Worm (Caenorhabditis elegans): ENCODE data around the gene mltn-1.

Gene mltn-1

DNA sequence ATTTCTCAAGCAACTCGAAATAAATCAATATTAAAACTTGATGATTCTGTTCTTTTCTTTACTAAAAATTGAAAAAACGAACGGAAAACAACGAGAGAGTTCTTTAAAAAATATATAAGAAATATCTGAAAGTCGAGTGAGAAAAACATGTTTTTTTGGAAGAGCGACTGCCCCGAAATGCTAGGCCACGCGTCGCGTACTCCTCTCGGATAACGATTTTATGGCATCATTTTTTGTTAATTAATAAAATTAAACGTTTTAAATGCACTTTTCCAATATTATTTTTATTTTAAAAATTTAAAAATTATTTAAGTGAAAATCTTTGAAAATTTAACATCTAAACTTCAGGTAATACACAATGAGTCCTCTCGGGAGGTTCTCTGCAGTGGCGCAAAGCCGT, 27.9 kb downstream of the mltn-1 start, which contains the start of gene gfm-1:
gfm-1 (plus strand) TSS at position 349 of the 400 bp plus-strand sequence.
- TF ChIP-seq aha-1 (tag; optimal IDR thresholded peaks at IDR 0.05) (no peak), nhr-71 (tag; optimal IDR thresholded peaks at IDR 0.05) (peak; percentile 89), sup-37 (GFP tag; optimal IDR thresholded peaks at IDR 0.05) (no peak), lin-13 (GFP tag; optimal IDR thresholded peaks at IDR 0.05) (no peak), fkh-4 (tag; optimal IDR thresholded peaks at IDR 0.05; ENCODE audit: borderline replicate concordance) (peak; percentile 94), nhr-12 (tag; optimal IDR thresholded peaks at IDR 0.05) (no peak), mab-9 (GFP tag; IDR thresholded peaks at IDR 0.05) (peak; percentile 81), ets-5 (GFP tag; IDR thresholded peaks at IDR 0.05) (no peak), pag-3 (tag; optimal IDR thresholded peaks at IDR 0.05; ENCODE audit: borderline replicate concordance, insufficient read depth) (no peak), alr-1 (tag; optimal IDR thresholded peaks at IDR 0.05; ENCODE audit: borderline replicate concordance) (no peak), mdl-1 (tag; optimal IDR thresholded peaks at IDR 0.05) (no peak), nhr-76 (tag; optimal IDR thresholded peaks at IDR 0.05) (no peak), unc-130 (tag; optimal IDR thresholded peaks at IDR 0.05) (peak; percentile 32), irx-1 (tag; optimal IDR thresholded peaks at IDR 0.05) (peak; percentile 94), nhr-47 (tag; optimal IDR thresholded peaks at IDR 0.05) (peak; percentile 91), ama-1 (optimal IDR thresholded peaks at IDR 0.05) (no peak), zip-4 (GFP tag; optimal IDR thresholded peaks at IDR 0.05) (no peak), unc-98 (GFP tag; IDR thresholded peaks at IDR 0.05) (peak; percentile 79), vab-15 (tag; optimal IDR thresholded peaks at IDR 0.05) (peak; percentile 28), ztf-4 (tag; optimal IDR thresholded peaks at IDR 0.05) (no peak), ceh-90 (tag; optimal IDR thresholded peaks at IDR 0.05) (peak; percentile 94), hpl-2 (GFP tag; optimal IDR thresholded peaks at IDR 0.05) (no peak), lin-39 (tag; optimal IDR thresholded peaks at IDR 0.05) (peak; percentile 42), lin-15B (tag; optimal IDR thresholded peaks at IDR 0.05) (peak; percentile 72), dpl-1 (GFP tag; optimal IDR thresholded peaks at IDR 0.05) (peak; percentile 53 to 72 (median 67)), nhr-84 (tag; optimal IDR thresholded peaks at IDR 0.05) (no peak), nhr-90 (tag; optimal IDR thresholded peaks at IDR 0.05; ENCODE audit: poor library complexity) (peak; percentile 92), swsn-7 (tag; optimal IDR thresholded peaks at IDR 0.05) (peak; percentile 85), tbx-2 (tag; optimal IDR thresholded peaks at IDR 0.05) (peak; percentile 87), lir-3 (tag; optimal IDR thresholded peaks at IDR 0.05; ENCODE audit: poor library complexity) (peak; percentile 94), fkh-10 (GFP tag; optimal IDR thresholded peaks at IDR 0.05) (no peak), hlh-4 (tag; optimal IDR thresholded peaks at IDR 0.05) (peak; percentile 71), nhr-20 (tag; optimal IDR thresholded peaks at IDR 0.05) (peak; percentile 77), mep-1 (tag; optimal IDR thresholded peaks at IDR 0.05) (peak; percentile 67), blmp-1 (tag; optimal IDR thresholded peaks at IDR 0.05) (no peak), elt-3 (tag; optimal IDR thresholded peaks at IDR 0.05) (peak in 1 of 6 experiments; percentile 50), zag-1 (tag; optimal IDR thresholded peaks at IDR 0.05) (no peak), lin-14 (GFP tag; optimal IDR thresholded peaks at IDR 0.05) (no peak), hlh-17 (GFP tag; optimal IDR thresholded peaks at IDR 0.05; ENCODE audit: borderline replicate concordance) (no peak), ceh-8 (GFP tag; optimal IDR thresholded peaks at IDR 0.05) (peak; percentile 49), ceh-88 (GFP tag; IDR thresholded peaks at IDR 0.05) (peak; percentile 53; the same call in 1 of the 2 replicates), sox-4 (tag; optimal IDR thresholded peaks at IDR 0.05) (peak; percentile 91), pqm-1 (tag; optimal IDR thresholded peaks at IDR 0.05) (no peak), F16B12.6 (tag; optimal IDR thresholded peaks at IDR 0.05) (peak; percentile 54), ceh-63 (GFP tag; optimal IDR thresholded peaks at IDR 0.05) (no peak), C16A3.4 (tag; optimal IDR thresholded peaks at IDR 0.05) (peak; percentile 23), nhr-85 (tag) (peak; percentile 92), snu-23 (GFP tag; optimal IDR thresholded peaks at IDR 0.05) (peak; percentile 76), skn-1 (tag; optimal IDR thresholded peaks at IDR 0.05) (peak; percentile 55), jun-1 (tag; optimal IDR thresholded peaks at IDR 0.05) (no peak), unc-30 (tag; optimal IDR thresholded peaks at IDR 0.05) (no peak), unc-86 (tag; optimal IDR thresholded peaks at IDR 0.05) (peak; percentile 52), egl-13 (tag; optimal IDR thresholded peaks at IDR 0.05) (peak; percentile 88)

All from whole organism, L1 larva.